Fruit fly (Drosophila melanogaster) whole organism, embryonic: ENCODE results near the gene CSN3.

ENCODE experiments used
- CG11560 ChIP-seq: fragments of 200-800 bp; sonication (Bioruptor generic); IDR thresholded peaks from 3 replicates; pipeline ENCODE4 v1.3.6; 2022; ENCODE audit warnings: missing biosample characterization, missing genetic modification characterization
- CG12744 ChIP-seq: fragments of 200-800 bp; sonication (Bioruptor generic); optimal IDR thresholded peaks from 2 replicates; lab custom pipeline; 2016; ENCODE audit warnings: missing biosample characterization, missing genetic modification characterization
- CG13296 ChIP-seq: fragments of 200-800 bp; sonication (Bioruptor generic); optimal IDR thresholded peaks from 3 replicates; lab custom pipeline; 2018; ENCODE audit warnings: missing biosample characterization, mild to moderate bottlenecking, missing genetic modification characterization
- CG13894 ChIP-seq: fragments of 200-800 bp; sonication (Bioruptor generic); optimal IDR thresholded peaks from 3 replicates; lab custom pipeline; 2018; ENCODE audit warnings: missing biosample characterization, mild to moderate bottlenecking, missing genetic modification characterization, moderate library complexity
- CG15073 ChIP-seq: fragments of 200-800 bp; sonication (Bioruptor generic); optimal IDR thresholded peaks from 2 replicates; lab custom pipeline; 2016; ENCODE audit warnings: missing biosample characterization, missing genetic modification characterization
- CG15269 ChIP-seq: fragments of 200-800 bp; sonication (Bioruptor generic); optimal IDR thresholded peaks from 2 replicates; lab custom pipeline; 2018; ENCODE audit warnings: missing biosample characterization, mild to moderate bottlenecking, missing genetic modification characterization, moderate library complexity
- CG15696 ChIP-seq: fragments of 200-800 bp; sonication (Bioruptor generic); optimal IDR thresholded peaks from 2 replicates; lab custom pipeline; 2019; ENCODE audit warnings: missing biosample characterization, mild to moderate bottlenecking, missing genetic modification characterization, moderate library complexity
- CG17359 ChIP-seq: fragments of 200-800 bp; sonication (Bioruptor generic); optimal IDR thresholded peaks from 3 replicates; lab custom pipeline; 2018; ENCODE audit warnings: missing biosample characterization, mild to moderate bottlenecking, missing genetic modification characterization, moderate library complexity
- CG1832 ChIP-seq: fragments of 200-800 bp; sonication (Bioruptor generic); optimal IDR thresholded peaks from 2 replicates; lab custom pipeline; 2017; ENCODE audit warnings: missing biosample characterization, mild to moderate bottlenecking, missing genetic modification characterization, inconsistent platforms
- CG18599 ChIP-seq: fragments of 200-800 bp; sonication (Bioruptor generic); optimal IDR thresholded peaks from 3 replicates; lab custom pipeline; 2017; ENCODE audit warnings: missing biosample characterization, missing genetic modification characterization, mild to moderate bottlenecking, moderate library complexity, missing genetic modification reagents
- CG2202 ChIP-seq: fragments of 200-800 bp; sonication (Bioruptor generic); optimal IDR thresholded peaks from 2 replicates; lab custom pipeline; 2018; ENCODE audit warnings: missing biosample characterization, mild to moderate bottlenecking, missing genetic modification characterization
- CG2875 ChIP-seq: fragments of 200-800 bp; sonication (Bioruptor generic); optimal IDR thresholded peaks from 2 replicates; lab custom pipeline; 2017; ENCODE audit warnings: missing biosample characterization, mild to moderate bottlenecking, missing genetic modification characterization, missing genetic modification reagents
- CG30020 ChIP-seq: fragments of 200-800 bp; optimal IDR thresholded peaks from 2 replicates; lab custom pipeline; 2019; ENCODE audit warnings: missing biosample characterization, mild to moderate bottlenecking, missing genetic modification characterization, moderate library complexity
- CG31388 ChIP-seq: fragments of 200-800 bp; sonication (Bioruptor generic); optimal IDR thresholded peaks from 2 replicates; lab custom pipeline; 2016; ENCODE audit warnings: missing biosample characterization, missing genetic modification characterization
- CG33557 ChIP-seq: fragments of 200-800 bp; sonication (Bioruptor generic); optimal IDR thresholded peaks from 2 replicates; lab custom pipeline; 2019; ENCODE audit warnings: missing biosample characterization, mild to moderate bottlenecking, missing genetic modification characterization, moderate library complexity
- CG34224 ChIP-seq: fragments of 200-800 bp; sonication (Bioruptor generic); IDR thresholded peaks from 3 replicates; pipeline ENCODE4 v1.3.6; 2022; ENCODE audit warnings: missing biosample characterization, missing genetic modification characterization; ENCODE audit not compliant: partially characterized antibody
- CG43689 ChIP-seq: fragments of 200-800 bp; sonication (Bioruptor generic); IDR thresholded peaks from 2 replicates; pipeline ENCODE4 v1.3.6; 2022; ENCODE audit warnings: missing biosample characterization, missing genetic modification characterization
- CG4707 ChIP-seq: fragments of 200-800 bp; sonication (Bioruptor generic); optimal IDR thresholded peaks from 2 replicates; lab custom pipeline; 2018; ENCODE audit warnings: missing biosample characterization, mild to moderate bottlenecking, missing genetic modification characterization, moderate library complexity
- CG7987 ChIP-seq: fragments of 200-800 bp; sonication (Bioruptor generic); optimal IDR thresholded peaks from 2 replicates; lab custom pipeline; 2018; ENCODE audit warnings: missing biosample characterization, mild to moderate bottlenecking, missing genetic modification characterization, moderate library complexity
- CG9609 ChIP-seq: fragments of 200-800 bp; sonication (Bioruptor generic); optimal IDR thresholded peaks from 3 replicates; lab custom pipeline; 2016; ENCODE audit warnings: missing biosample characterization, missing genetic modification characterization
- CG9817 ChIP-seq: fragments of 200-800 bp; sonication (Bioruptor generic); optimal IDR thresholded peaks from 2 replicates; lab custom pipeline; 2018; ENCODE audit warnings: missing biosample characterization, mild to moderate bottlenecking, missing genetic modification characterization, moderate library complexity
- Chrac-16 ChIP-seq: fragments of 200-800 bp; sonication (Bioruptor generic); optimal IDR thresholded peaks from 3 replicates; lab custom pipeline; 2016; ENCODE audit warnings: missing biosample characterization, missing genetic modification characterization
- Doc2 ChIP-seq: fragments of 200-800 bp; sonication (Bioruptor generic); IDR thresholded peaks from 2 replicates; pipeline ENCODE4 v1.3.6; 2022; ENCODE audit warnings: missing biosample characterization, missing genetic modification characterization
- E2f1 ChIP-seq: fragments of 200-800 bp; sonication (Bioruptor generic); IDR thresholded peaks from 2 replicates; pipeline ENCODE4 v1.3.6; 2022; ENCODE audit warnings: missing biosample characterization, missing genetic modification characterization
- Jarid2 ChIP-seq: fragments of 200-800 bp; sonication (Bioruptor generic); optimal IDR thresholded peaks from 3 replicates; lab custom pipeline; 2017; ENCODE audit warnings: mild to moderate bottlenecking, missing biosample characterization, missing genetic modification reagents, missing genetic modification characterization
- MBD-R2 ChIP-seq: fragments of 200-800 bp; sonication (Bioruptor generic); IDR thresholded peaks from 2 replicates; pipeline ENCODE4 v1.3.6; 2022; ENCODE audit warnings: missing biosample characterization, missing genetic modification characterization
- MESR4 ChIP-seq: fragments of 200-800 bp; sonication (Bioruptor generic); optimal IDR thresholded peaks from 2 replicates; lab custom pipeline; 2018; ENCODE audit warnings: missing biosample characterization, mild to moderate bottlenecking, missing genetic modification characterization, moderate library complexity
- Mad ChIP-seq: fragments of 200-800 bp; sonication (Bioruptor generic); optimal IDR thresholded peaks from 2 replicates; lab custom pipeline; 2016; ENCODE audit warnings: missing biosample characterization, missing genetic modification characterization
- Nf-YC ChIP-seq: fragments of 200-800 bp; optimal IDR thresholded peaks from 3 replicates; lab custom pipeline; 2019; ENCODE audit warnings: missing biosample characterization, mild to moderate bottlenecking, missing genetic modification characterization, moderate library complexity
- PHDP ChIP-seq: fragments of 200-800 bp; sonication (Bioruptor generic); optimal IDR thresholded peaks from 3 replicates; lab custom pipeline; 2018; ENCODE audit warnings: missing biosample characterization, mild to moderate bottlenecking, missing genetic modification characterization, moderate library complexity
- Poxn ChIP-seq: fragments of 200-800 bp; sonication (Bioruptor generic); IDR thresholded peaks from 2 replicates; pipeline ENCODE4 v1.3.6; 2022; ENCODE audit warnings: missing biosample characterization, missing genetic modification characterization
- Rfx ChIP-seq: fragments of 200-800 bp; sonication (Bioruptor generic); IDR thresholded peaks from 2 replicates; pipeline ENCODE4 v1.3.6; 2022; ENCODE audit warnings: missing biosample characterization, missing genetic modification characterization
- Sry-δ ChIP-seq: fragments of 200-800 bp; sonication (Bioruptor generic); optimal IDR thresholded peaks from 2 replicates; lab custom pipeline; 2016; ENCODE audit warnings: missing biosample characterization, missing genetic modification characterization
- Usf ChIP-seq: fragments of 200-800 bp; sonication (Bioruptor generic); optimal IDR thresholded peaks from 2 replicates; lab custom pipeline; 2017; ENCODE audit warnings: missing genotype, missing biosample characterization, missing genetic modification characterization
- abd-A ChIP-seq: fragments of 200-800 bp; sonication (Bioruptor generic); optimal IDR thresholded peaks from 3 replicates; lab custom pipeline; 2019; ENCODE audit warnings: missing biosample characterization, mild to moderate bottlenecking, missing genetic modification characterization, moderate library complexity
- bcd ChIP-seq: fragments of 200-800 bp; sonication (Bioruptor generic); optimal IDR thresholded peaks from 2 replicates; lab custom pipeline; 2017; ENCODE audit warnings: missing biosample characterization, mild to moderate bottlenecking, missing genetic modification characterization
- dmrt11E ChIP-seq: fragments of 200-800 bp; sonication (Bioruptor generic); optimal IDR thresholded peaks from 3 replicates; lab custom pipeline; 2018; ENCODE audit warnings: missing biosample characterization, mild to moderate bottlenecking, missing genetic modification characterization, moderate library complexity
- esg ChIP-seq: fragments of 200-800 bp; sonication (Bioruptor generic); conservative IDR thresholded peaks from 2 replicates; pipeline ENCODE4 v1.3.6; 2022; ENCODE audit warnings: missing biosample characterization, missing genetic modification characterization
- ham ChIP-seq: fragments of 200-800 bp; sonication (Bioruptor generic); IDR thresholded peaks from 2 replicates; pipeline ENCODE4 v1.3.6; 2022; ENCODE audit warnings: missing biosample characterization, missing genetic modification characterization
- insv ChIP-seq, 2 experiments: fragments of 200-800 bp; sonication (Bioruptor generic); optimal IDR thresholded peaks; 3 replicates each; lab custom pipeline; 2016 to 2018; ENCODE audit warnings: missing biosample characterization in 2 of 2, missing genetic modification characterization in 2 of 2
- lbe ChIP-seq: fragments of 200-800 bp; sonication (Bioruptor generic); optimal IDR thresholded peaks from 2 replicates; lab custom pipeline; 2016; ENCODE audit warnings: missing biosample characterization, mild to moderate bottlenecking, missing genetic modification characterization
- lilli ChIP-seq: fragments of 200-800 bp; sonication (Bioruptor generic); optimal IDR thresholded peaks from 3 replicates; lab custom pipeline; 2016; ENCODE audit warnings: missing biosample characterization, missing genetic modification characterization
- phol ChIP-seq: fragments of 200-800 bp; sonication (Bioruptor generic); optimal IDR thresholded peaks from 3 replicates; lab custom pipeline; 2018; ENCODE audit warnings: missing biosample characterization, mild to moderate bottlenecking, missing genetic modification characterization, moderate library complexity
- prd ChIP-seq, 3 experiments: fragments of >200 bp in 2 of 3; fragments of 200-800 bp in 1 of 3; sonication (Bioruptor generic) in 1 of 3; optimal IDR thresholded peaks in 2 of 3; IDR thresholded peaks in 1 of 3; 2 replicates in 2 of 3; 3 replicates in 1 of 3; pipeline versions ENCODE4 v1.3.6 to Lab custom; 2017 to 2022; ENCODE audit warnings: missing biosample characterization in 1 of 3, missing genetic modification characterization in 1 of 3
- repo ChIP-seq: fragments of 200-800 bp; sonication (Bioruptor generic); optimal IDR thresholded peaks from 2 replicates; lab custom pipeline; 2016; ENCODE audit warnings: missing biosample characterization, missing genetic modification characterization
- sima ChIP-seq: fragments of 200-800 bp; sonication (Bioruptor generic); optimal IDR thresholded peaks from 2 replicates; lab custom pipeline; 2016; ENCODE audit warnings: missing biosample characterization, missing genetic modification characterization
- sqz ChIP-seq: fragments of 200-800 bp; sonication (Bioruptor generic); optimal IDR thresholded peaks from 3 replicates; lab custom pipeline; 2018; ENCODE audit warnings: missing biosample characterization, mild to moderate bottlenecking, missing genetic modification characterization
- toy ChIP-seq: fragments of 200-800 bp; sonication (Bioruptor generic); IDR thresholded peaks from 2 replicates; pipeline ENCODE4 v1.3.6; 2022; ENCODE audit warnings: missing biosample characterization, missing genetic modification characterization
- zen2 ChIP-seq: fragments of 200-800 bp; sonication (Bioruptor generic); IDR thresholded peaks from 3 replicates; pipeline ENCODE4 v1.3.6; 2022; ENCODE audit warnings: missing biosample characterization, missing genetic modification characterization; ENCODE audit not compliant: partially characterized antibody

The CSN3 gene

dm6 chr3L:20798325-20798846, 43.0 kb downstream of the CSN3 start, which contains the start of the genes CG3698 and tzn (continued):
- TF ChIP-seq MBD-R2 (GFP tag; lab: Robert Waterston, UW) (peak; percentile 96), CG15269 (tag; lab: Kevin White, UChicago) (no peak), phol (tag; lab: Kevin White, UChicago) (peak; percentile 94), Sry-δ (GFP tag; lab: Kevin White, UChicago) (peak; percentile 58), CG13296 (GFP tag; lab: Kevin White, UChicago) (peak; percentile 94), Chrac-16 (GFP tag; lab: Kevin White, UChicago) (peak; percentile 77), Doc2 (GFP tag; lab: Robert Waterston, UW) (peak; percentile 62; the same call in 1 of the 2 replicates), CG1832 (GFP tag; lab: Kevin White, UChicago) (no peak), zen2 (GFP tag; lab: Robert Waterston, UW) (no peak), lilli (GFP tag; lab: Kevin White, UChicago) (peak; percentile 77), CG7987 (GFP tag; lab: Kevin White, UChicago) (peak; percentile 99), toy (GFP tag; lab: Robert Waterston, UW) (peak; percentile 85), CG34224 (no peak), CG11560 (tag; lab: Robert Waterston, UW) (peak; percentile 79; the same call in 2 of the 3 replicates), repo (GFP tag; lab: Kevin White, UChicago) (peak; percentile 84), Jarid2 (GFP tag; lab: Kevin White, UChicago) (peak; percentile 90), Usf (GFP tag; lab: Kevin White, UChicago) (peak; percentile 93), sqz (no peak), CG33557 (peak; percentile 88), CG13894 (tag; lab: Kevin White, UChicago) (no peak), CG17359 (peak; percentile 93), Rfx (GFP tag; lab: Robert Waterston, UW) (peak; percentile 97), lbe (no peak), CG4707 (GFP tag; lab: Kevin White, UChicago) (peak; percentile 88), sima (peak; percentile 76), CG30020 (tag; lab: Kevin White, UChicago) (peak; percentile 66), abd-A (tag; lab: Kevin White, UChicago) (no peak), CG2875 (GFP tag; lab: Kevin White, UChicago) (peak; percentile 96), CG2202 (tag; lab: Kevin White, UChicago) (peak; percentile 89), CG12744 (peak; percentile 70), CG43689 (GFP tag; lab: Robert Waterston, UW) (peak; percentile 94), Nf-YC (peak; percentile 69), CG9609 (GFP tag; lab: Kevin White, UChicago) (peak; percentile 82), prd (optimal IDR thresholded peaks at IDR 0.05; lab: Kevin White, UChicago) (no peak), prd (GFP tag; IDR thresholded peaks at IDR 0.05; lab: Robert Waterston, UW) (peak; percentile 85), Mad (peak; percentile 92), dmrt11E (tag; lab: Kevin White, UChicago) (peak; percentile 89), CG18599 (GFP tag; lab: Kevin White, UChicago) (peak; percentile 93), CG15696 (tag; lab: Kevin White, UChicago) (peak; percentile 72), MESR4 (peak; percentile 64), insv (GFP tag; optimal IDR thresholded peaks at IDR 0.05; lab: Kevin White, UChicago) (peak in 1 of 2 experiments; percentile 81), bcd (GFP tag; lab: Kevin White, UChicago) (peak; percentile 98), esg (GFP tag; lab: Robert Waterston, UW) (peak; percentile 72), Poxn (GFP tag; lab: Robert Waterston, UW) (peak; percentile 72; the same call in 1 of the 2 replicates), CG31388 (peak; percentile 77), E2f1 (peak; percentile 92), CG9817 (tag; lab: Kevin White, UChicago) (peak; percentile 96), ham (GFP tag; lab: Robert Waterston, UW) (peak; percentile 86), PHDP (tag; lab: Kevin White, UChicago) (peak; percentile 91), CG15073 (peak; percentile 52)
